Worm (Caenorhabditis elegans): ENCODE results near the gene nhr-178.

ce11 chrV:1566776-1567175 lies 41.0 kb downstream of the nhr-178 start, which contains the start of gene cdc-25.2:
- TF ChIP-seq tbx-2 (tag; optimal IDR thresholded peaks at IDR 0.05) (no peak), nhr-237 (tag; optimal IDR thresholded peaks at IDR 0.05) (no peak), unc-86 (tag; optimal IDR thresholded peaks at IDR 0.05) (no peak)
